Fruit fly (Drosophila melanogaster) whole organism, wandering third instar larva: Measurements from ENCODE around the gene CG14835.

Experiments
- CG32264 ChIP-seq: fragments of 200-800 bp; sonication (Bioruptor generic); optimal IDR thresholded peaks from 2 replicates; lab custom pipeline; 2016; ENCODE audit warnings: missing biosample characterization, missing genetic modification characterization
- HLH106 ChIP-seq: fragments of 200-800 bp; optimal IDR thresholded peaks from 3 replicates; lab custom pipeline; 2019; ENCODE audit warnings: missing biosample characterization, mild to moderate bottlenecking, missing genetic modification characterization, moderate library complexity
- Hnf4 ChIP-seq: fragments of 200-800 bp; sonication (Bioruptor generic); optimal IDR thresholded peaks from 2 replicates; lab custom pipeline; 2016; ENCODE audit warnings: missing biosample characterization, mild to moderate bottlenecking, missing genetic modification characterization
- N ChIP-seq: fragments of >200 bp; optimal IDR thresholded peaks from 2 replicates; lab custom pipeline; 2018; ENCODE audit warnings: missing biosample characterization, missing external identifiers, missing genetic modification characterization
- OdsH ChIP-seq: fragments of 200-800 bp; sonication (Bioruptor generic); optimal IDR thresholded peaks from 2 replicates; lab custom pipeline; 2016; ENCODE audit warnings: missing biosample characterization, mild to moderate bottlenecking, missing genetic modification characterization
- Rel ChIP-seq, 2 experiments: fragments of 200-800 bp; sonication (Bioruptor generic) in 1 of 2; optimal IDR thresholded peaks; 2 replicates in 1 of 2; 3 replicates in 1 of 2; lab custom pipeline; 2016 to 2019; ENCODE audit warnings: mild to moderate bottlenecking in 2 of 2, missing biosample characterization in 2 of 2, missing genetic modification characterization in 2 of 2, moderate library complexity in 1 of 2
- Vsx2 ChIP-seq: fragments of 200-300, 225-300 bp; sonication (Bioruptor generic); optimal IDR thresholded peaks from 2 replicates; lab custom pipeline; 2018; ENCODE audit warnings: missing biosample characterization, missing genetic modification characterization; ENCODE audit not compliant: partially characterized antibody
- br ChIP-seq: fragments of 200-800 bp; sonication (Bioruptor generic); optimal IDR thresholded peaks from 2 replicates; lab custom pipeline; 2016; ENCODE audit warnings: missing biosample characterization, missing genetic modification characterization
- ey ChIP-seq: fragments of 200-800 bp; sonication (Bioruptor generic); optimal IDR thresholded peaks from 2 replicates; lab custom pipeline; 2016; ENCODE audit warnings: missing biosample characterization, missing genetic modification characterization
- pan ChIP-seq: fragments of >200 bp; optimal IDR thresholded peaks from 2 replicates; lab custom pipeline; 2017
- psq ChIP-seq: fragments of 200-800 bp; sonication (Bioruptor generic); optimal IDR thresholded peaks from 3 replicates; lab custom pipeline; 2017; ENCODE audit warnings: missing biosample characterization, mild to moderate bottlenecking, missing genetic modification characterization, moderate library complexity
- sv ChIP-seq: fragments of 200-800 bp; sonication (Bioruptor generic); optimal IDR thresholded peaks from 3 replicates; lab custom pipeline; 2016; ENCODE audit warnings: missing biosample characterization, missing genetic modification characterization
- usp ChIP-seq: fragments of >200 bp; optimal IDR thresholded peaks from 2 replicates; lab custom pipeline; 2017; ENCODE audit warnings: missing biosample characterization, missing genetic modification characterization

- no peak for TF ChIP-seq psq
- TF ChIP-seq Rel (GFP tag; optimal IDR thresholded peaks at IDR 0.05; lab: Kevin White, UChicago) = no peak
- TF ChIP-seq Rel (tag; optimal IDR thresholded peaks at IDR 0.05; lab: Kevin White, UChicago) = no peak
- TF ChIP-seq N (GFP tag; lab: Kevin White, UChicago) = no peak
- no peak for TF ChIP-seq OdsH
- no peak for TF ChIP-seq ey (GFP tag; lab: Kevin White, UChicago)
- TF ChIP-seq pan (lab: Kevin White, UChicago) = no peak
- no peak for TF ChIP-seq CG32264 (GFP tag; lab: Kevin White, UChicago)
- TF ChIP-seq usp (GFP tag; lab: Kevin White, UChicago) = no peak
- no peak for TF ChIP-seq Hnf4
- TF ChIP-seq br (GFP tag; lab: Kevin White, UChicago) = no peak
- no peak for TF ChIP-seq HLH106 (tag; lab: Kevin White, UChicago)
- no peak for TF ChIP-seq Vsx2
- TF ChIP-seq sv (GFP tag; lab: Kevin White, UChicago) = no peak
Observed at dm6 chr3L:7432265-7432664, 5.0 kb downstream of the CG14835 start.
